Fruit fly (Drosophila melanogaster) whole organism, embryonic: Measurements from ENCODE around the gene CG5937.

Experiments
- B-H2 ChIP-seq: fragments of 200-800 bp; sonication (Bioruptor generic); optimal IDR thresholded peaks from 2 replicates; lab custom pipeline; 2018; ENCODE audit warnings: missing biosample characterization, mild to moderate bottlenecking, missing genetic modification characterization
- Bteb2 ChIP-seq: fragments of 200-800 bp; sonication (Bioruptor generic); optimal IDR thresholded peaks from 2 replicates; lab custom pipeline; 2016; ENCODE audit warnings: missing biosample characterization, missing genetic modification characterization
- CG10147 ChIP-seq: fragments of 200-800 bp; sonication (Bioruptor generic); optimal IDR thresholded peaks from 2 replicates; lab custom pipeline; 2019; ENCODE audit warnings: missing biosample characterization, mild to moderate bottlenecking, missing genetic modification characterization, moderate library complexity
- CG10565 ChIP-seq: fragments of 200-800 bp; sonication (Bioruptor generic); optimal IDR thresholded peaks from 3 replicates; lab custom pipeline; 2016; ENCODE audit warnings: missing biosample characterization, mild to moderate bottlenecking, missing genetic modification characterization
- CG11696 ChIP-seq: fragments of 200-800 bp; sonication (Bioruptor generic); IDR thresholded peaks from 2 replicates; pipeline ENCODE4 v1.3.6; 2022; ENCODE audit warnings: missing biosample characterization, missing genetic modification characterization
- CG13123 ChIP-seq: fragments of 200-800 bp; sonication (Bioruptor generic); optimal IDR thresholded peaks from 2 replicates; lab custom pipeline; 2016; ENCODE audit warnings: missing biosample characterization, missing genetic modification characterization
- CG13894 ChIP-seq: fragments of 200-800 bp; sonication (Bioruptor generic); optimal IDR thresholded peaks from 3 replicates; lab custom pipeline; 2018; ENCODE audit warnings: missing biosample characterization, mild to moderate bottlenecking, missing genetic modification characterization, moderate library complexity
- CG14441 ChIP-seq: fragments of 200-800 bp; sonication (Bioruptor generic); IDR thresholded peaks from 2 replicates; pipeline ENCODE4 v1.3.6; 2022; ENCODE audit warnings: missing biosample characterization, missing genetic modification characterization
- CG18011 ChIP-seq: fragments of 200-800 bp; sonication (Bioruptor generic); optimal IDR thresholded peaks from 2 replicates; lab custom pipeline; 2017; ENCODE audit warnings: missing biosample characterization, missing genetic modification characterization, mild to moderate bottlenecking, moderate library complexity, missing genotype
- CG2712 ChIP-seq: fragments of 200-800 bp; optimal IDR thresholded peaks from 3 replicates; lab custom pipeline; 2019; ENCODE audit warnings: missing biosample characterization, mild to moderate bottlenecking, missing genetic modification characterization, moderate library complexity
- CG31388 ChIP-seq: fragments of 200-800 bp; sonication (Bioruptor generic); optimal IDR thresholded peaks from 2 replicates; lab custom pipeline; 2016; ENCODE audit warnings: missing biosample characterization, missing genetic modification characterization
- CG3281 ChIP-seq: fragments of 200-800 bp; sonication (Bioruptor generic); optimal IDR thresholded peaks from 3 replicates; lab custom pipeline; 2017; ENCODE audit warnings: missing biosample characterization, mild to moderate bottlenecking, missing genetic modification characterization
- CG33213 ChIP-seq: fragments of 200-800 bp; sonication (Bioruptor generic); optimal IDR thresholded peaks from 3 replicates; lab custom pipeline; 2016; ENCODE audit warnings: missing biosample characterization, missing genetic modification characterization
- CG3407 ChIP-seq: fragments of 200-800 bp; sonication (Bioruptor generic); optimal IDR thresholded peaks from 2 replicates; lab custom pipeline; 2018; ENCODE audit warnings: missing biosample characterization, mild to moderate bottlenecking, missing genetic modification characterization
- CG4404 ChIP-seq: fragments of 200-800 bp; sonication (Bioruptor generic); IDR thresholded peaks from 2 replicates; pipeline ENCODE4 v1.3.6; 2022; ENCODE audit warnings: missing biosample characterization, missing genetic modification characterization
- CG4707 ChIP-seq: fragments of 200-800 bp; sonication (Bioruptor generic); optimal IDR thresholded peaks from 2 replicates; lab custom pipeline; 2018; ENCODE audit warnings: missing biosample characterization, mild to moderate bottlenecking, missing genetic modification characterization, moderate library complexity
- CG6175 ChIP-seq: fragments of 200-800 bp; sonication (Bioruptor generic); IDR thresholded peaks from 3 replicates; pipeline ENCODE4 v1.3.6; 2022; ENCODE audit warnings: missing biosample characterization, missing genetic modification characterization
- CG6254 ChIP-seq: fragments of 200-800 bp; sonication (Bioruptor generic); optimal IDR thresholded peaks from 3 replicates; lab custom pipeline; 2017; ENCODE audit warnings: mild to moderate bottlenecking, missing biosample characterization, missing genetic modification reagents, missing genetic modification characterization
- CG7556 ChIP-seq: fragments of 200-800 bp; sonication (Bioruptor generic); optimal IDR thresholded peaks from 2 replicates; lab custom pipeline; 2017; ENCODE audit warnings: missing biosample characterization, mild to moderate bottlenecking, missing genetic modification characterization
- CG9437 ChIP-seq: fragments of 200-800 bp; sonication (Bioruptor generic); optimal IDR thresholded peaks from 2 replicates; lab custom pipeline; 2018; ENCODE audit warnings: missing biosample characterization, mild to moderate bottlenecking, missing genetic modification characterization
- Camta ChIP-seq: fragments of 200-800 bp; sonication (Bioruptor generic); optimal IDR thresholded peaks from 2 replicates; lab custom pipeline; 2016; ENCODE audit warnings: missing biosample characterization, missing genetic modification characterization
- Chrac-16 ChIP-seq: fragments of 200-800 bp; sonication (Bioruptor generic); optimal IDR thresholded peaks from 3 replicates; lab custom pipeline; 2016; ENCODE audit warnings: missing biosample characterization, missing genetic modification characterization
- Dip2 ChIP-seq: fragments of 200-800 bp; sonication (Bioruptor generic); IDR thresholded peaks from 2 replicates; pipeline ENCODE4 v1.3.6; 2022; ENCODE audit warnings: missing biosample characterization, missing genetic modification characterization
- Doc3 ChIP-seq: fragments of 200-800 bp; sonication (Bioruptor generic); IDR thresholded peaks from 3 replicates; pipeline ENCODE4 v1.3.6; 2022; ENCODE audit warnings: missing biosample characterization, missing genetic modification characterization; ENCODE audit not compliant: partially characterized antibody
- ERR ChIP-seq: fragments of 200-800 bp; sonication (Bioruptor generic); optimal IDR thresholded peaks from 2 replicates; lab custom pipeline; 2016; ENCODE audit warnings: missing biosample characterization, missing genetic modification characterization
- MESR4 ChIP-seq: fragments of 200-800 bp; sonication (Bioruptor generic); optimal IDR thresholded peaks from 2 replicates; lab custom pipeline; 2018; ENCODE audit warnings: missing biosample characterization, mild to moderate bottlenecking, missing genetic modification characterization, moderate library complexity
- Mrtf ChIP-seq: fragments of 200-800 bp; sonication (Bioruptor generic); IDR thresholded peaks from 3 replicates; pipeline ENCODE4 v1.3.6; 2022; ENCODE audit warnings: missing biosample characterization, missing genetic modification characterization
- Nf-YA ChIP-seq: fragments of 200-800 bp; sonication (Bioruptor generic); IDR thresholded peaks from 2 replicates; pipeline ENCODE4 v1.3.6; 2022; ENCODE audit warnings: missing biosample characterization, missing genetic modification characterization
- Optix ChIP-seq: fragments of 200-800 bp; sonication (Bioruptor generic); IDR thresholded peaks from 3 replicates; pipeline ENCODE4 v1.3.6; 2022; ENCODE audit warnings: missing biosample characterization, missing genetic modification characterization
- bbx ChIP-seq: fragments of 200-800 bp; sonication (Bioruptor generic); IDR thresholded peaks from 2 replicates; pipeline ENCODE4 v1.3.6; 2022; ENCODE audit warnings: missing biosample characterization, missing genetic modification characterization; ENCODE audit not compliant: partially characterized antibody
- bowl ChIP-seq: fragments of 200-800 bp; sonication (Bioruptor generic); IDR thresholded peaks from 2 replicates; pipeline ENCODE4 v1.3.6; 2022; ENCODE audit warnings: missing biosample characterization, missing genetic modification characterization
- caup ChIP-seq: fragments of 200-800 bp; sonication (Bioruptor generic); optimal IDR thresholded peaks from 3 replicates; lab custom pipeline; 2017; ENCODE audit warnings: missing biosample characterization, mild to moderate bottlenecking, missing genetic modification characterization, moderate library complexity; ENCODE audit not compliant: severe bottlenecking
- dati ChIP-seq: fragments of 200-800 bp; sonication (Bioruptor generic); IDR thresholded peaks from 2 replicates; pipeline ENCODE4 v1.3.6; 2022; ENCODE audit warnings: missing biosample characterization, missing genetic modification characterization
- fd96Cb ChIP-seq: fragments of 200-800 bp; sonication (Bioruptor generic); optimal IDR thresholded peaks from 2 replicates; lab custom pipeline; 2018; ENCODE audit warnings: missing biosample characterization, mild to moderate bottlenecking, missing genetic modification characterization, moderate library complexity
- gsb ChIP-seq: fragments of 200-800 bp; sonication (Bioruptor generic); IDR thresholded peaks from 2 replicates; pipeline ENCODE4 v1.3.6; 2022; ENCODE audit warnings: missing biosample characterization, missing genetic modification characterization
- hbn ChIP-seq: fragments of 200-800 bp; sonication (Bioruptor generic); IDR thresholded peaks from 2 replicates; pipeline ENCODE4 v1.3.6; 2022; ENCODE audit warnings: missing biosample characterization, missing genetic modification characterization; ENCODE audit not compliant: partially characterized antibody
- jing ChIP-seq: fragments of 200-800 bp; sonication (Bioruptor generic); optimal IDR thresholded peaks from 2 replicates; lab custom pipeline; 2018; ENCODE audit warnings: missing biosample characterization, mild to moderate bottlenecking, missing genetic modification characterization
- kni ChIP-seq: fragments of 200-800 bp; sonication (Bioruptor generic); optimal IDR thresholded peaks from 3 replicates; lab custom pipeline; 2017; ENCODE audit warnings: mild to moderate bottlenecking, missing biosample characterization, missing genetic modification reagents, missing genetic modification characterization
- luna ChIP-seq: fragments of 200-800 bp; sonication (Bioruptor generic); optimal IDR thresholded peaks from 2 replicates; lab custom pipeline; 2016; ENCODE audit warnings: missing biosample characterization, missing genetic modification characterization
- mam ChIP-seq: fragments of 200-800 bp; sonication (Bioruptor generic); optimal IDR thresholded peaks from 3 replicates; lab custom pipeline; 2016; ENCODE audit warnings: missing biosample characterization, missing genetic modification characterization
- odd ChIP-seq: fragments of 200-800 bp; sonication (Bioruptor generic); optimal IDR thresholded peaks from 2 replicates; lab custom pipeline; 2017; ENCODE audit warnings: missing biosample characterization, mild to moderate bottlenecking, missing genetic modification characterization
- p53 ChIP-seq: fragments of 200-800 bp; sonication (Bioruptor generic); optimal IDR thresholded peaks from 2 replicates; lab custom pipeline; 2016; ENCODE audit warnings: missing biosample characterization, missing genetic modification characterization
- pita ChIP-seq: fragments of 200-800 bp; sonication (Bioruptor generic); optimal IDR thresholded peaks from 2 replicates; lab custom pipeline; 2017; ENCODE audit warnings: missing biosample characterization, mild to moderate bottlenecking, missing genetic modification characterization
- prd ChIP-seq, 3 experiments: fragments of >200 bp in 2 of 3; fragments of 200-800 bp in 1 of 3; sonication (Bioruptor generic) in 1 of 3; optimal IDR thresholded peaks in 2 of 3; IDR thresholded peaks in 1 of 3; 2 replicates in 2 of 3; 3 replicates in 1 of 3; pipeline versions ENCODE4 v1.3.6 to Lab custom; 2017 to 2022; ENCODE audit warnings: missing biosample characterization in 1 of 3, missing genetic modification characterization in 1 of 3
- sna ChIP-seq: fragments of 200-800 bp; sonication (Bioruptor generic); IDR thresholded peaks from 2 replicates; pipeline ENCODE4 v1.3.6; 2022; ENCODE audit warnings: missing biosample characterization, missing genetic modification characterization; ENCODE audit not compliant: partially characterized antibody
- toy ChIP-seq: fragments of 200-800 bp; sonication (Bioruptor generic); IDR thresholded peaks from 2 replicates; pipeline ENCODE4 v1.3.6; 2022; ENCODE audit warnings: missing biosample characterization, missing genetic modification characterization
- tup ChIP-seq: fragments of 200-800 bp; sonication (Bioruptor generic); optimal IDR thresholded peaks from 2 replicates; lab custom pipeline; 2016; ENCODE audit warnings: missing biosample characterization, mild to moderate bottlenecking, missing genetic modification characterization, moderate library complexity
- wor ChIP-seq: fragments of 200-800 bp; sonication (Bioruptor generic); IDR thresholded peaks from 2 replicates; pipeline ENCODE4 v1.3.6; 2022; ENCODE audit warnings: missing biosample characterization, missing genetic modification characterization
- z ChIP-seq: fragments of 200-800 bp; sonication (Bioruptor generic); IDR thresholded peaks from 3 replicates; pipeline ENCODE4 v1.3.6; 2022; ENCODE audit warnings: missing biosample characterization, missing genetic modification characterization
- zfh1 ChIP-seq: fragments of 200-800 bp; sonication (Bioruptor generic); IDR thresholded peaks from 3 replicates; pipeline ENCODE4 v1.3.6; 2022; ENCODE audit warnings: missing biosample characterization, missing genetic modification characterization

Gene CG5937

dm6 chrX:6031692-6032091 is 8.1 kb upstream of the CG5937 start (continued):
- no peak for TF ChIP-seq sna (GFP tag; lab: Robert Waterston, UW)
- TF ChIP-seq caup (GFP tag; lab: Kevin White, UChicago): peak; percentile 75
- peak; percentile 15 for TF ChIP-seq CG13894 (tag; lab: Kevin White, UChicago)
- no peak for TF ChIP-seq MESR4 (GFP tag; lab: Kevin White, UChicago)
- peak; percentile 85 for TF ChIP-seq zfh1 (GFP tag; lab: Robert Waterston, UW)
- TF ChIP-seq CG7556 (GFP tag; lab: Kevin White, UChicago): peak; percentile 86
- TF ChIP-seq bowl (GFP tag; lab: Robert Waterston, UW): no peak
- peak; percentile 73 for TF ChIP-seq CG6254 (GFP tag; lab: Kevin White, UChicago)
- TF ChIP-seq CG11696 (GFP tag; lab: Robert Waterston, UW): 0 out of 2 replicates have a peak, but pooled peaks have one; percentile 38
- peak; percentile 7 for TF ChIP-seq CG13123
- peak; percentile 36 for TF ChIP-seq CG4707
- TF ChIP-seq CG3281 (GFP tag; lab: Kevin White, UChicago): peak; percentile 60
- peak; percentile 23 for TF ChIP-seq kni
- TF ChIP-seq ERR: peak; percentile 51
- TF ChIP-seq gsb (GFP tag; lab: Robert Waterston, UW): no peak
- peak; percentile 21 for TF ChIP-seq p53 (GFP tag; lab: Kevin White, UChicago)
- peak; percentile 77 for TF ChIP-seq Chrac-16
- no peak for TF ChIP-seq CG6175
- peak; percentile 51 for TF ChIP-seq Bteb2 (GFP tag; lab: Kevin White, UChicago)
- peak; percentile 25 for TF ChIP-seq CG31388 (GFP tag; lab: Kevin White, UChicago)
- TF ChIP-seq tup (GFP tag; lab: Kevin White, UChicago): no peak
- TF ChIP-seq CG10565 (GFP tag; lab: Kevin White, UChicago): no peak
- TF ChIP-seq z (GFP tag; lab: Robert Waterston, UW): no peak; the same call in 2 of the 3 replicates
- TF ChIP-seq jing (GFP tag; lab: Kevin White, UChicago): peak; percentile 72
- peak; percentile 46 for TF ChIP-seq CG10147 (GFP tag; lab: Kevin White, UChicago)
- TF ChIP-seq CG33213: peak; percentile 53
- TF ChIP-seq Mrtf: peak; percentile 67; the same call in 2 of the 3 replicates
- TF ChIP-seq pita: no peak
- peak; percentile 74 for TF ChIP-seq Camta (GFP tag; lab: Kevin White, UChicago)
- TF ChIP-seq CG18011 (GFP tag; lab: Kevin White, UChicago): no peak
- TF ChIP-seq Dip2 (GFP tag; lab: Robert Waterston, UW): no peak
- TF ChIP-seq B-H2: peak; percentile 43
- TF ChIP-seq dati: peak; percentile 60; the same call in 1 of the 2 replicates
- TF ChIP-seq luna: no peak
- TF ChIP-seq prd (optimal IDR thresholded peaks at IDR 0.05; lab: Kevin White, UChicago): no peak
- TF ChIP-seq prd (GFP tag; IDR thresholded peaks at IDR 0.05; lab: Robert Waterston, UW): peak; percentile 89
- TF ChIP-seq Optix (GFP tag; lab: Robert Waterston, UW): peak; percentile 73
- TF ChIP-seq toy (GFP tag; lab: Robert Waterston, UW): no peak
- TF ChIP-seq CG14441 (GFP tag; lab: Robert Waterston, UW): peak; percentile 72
- no peak for TF ChIP-seq hbn (GFP tag; lab: Robert Waterston, UW)
- peak; percentile 40 for TF ChIP-seq CG9437 (GFP tag; lab: Kevin White, UChicago)
- peak; percentile 75 for TF ChIP-seq mam (GFP tag; lab: Kevin White, UChicago)
- TF ChIP-seq bbx (GFP tag; lab: Robert Waterston, UW): no peak
- TF ChIP-seq CG3407 (GFP tag; lab: Kevin White, UChicago): peak; percentile 63
- peak; percentile 82 for TF ChIP-seq CG2712 (tag; lab: Kevin White, UChicago)
- TF ChIP-seq Nf-YA (GFP tag; lab: Robert Waterston, UW): peak; percentile 43; the same call in 1 of the 2 replicates
- TF ChIP-seq Doc3 (GFP tag; lab: Robert Waterston, UW): no peak
- TF ChIP-seq odd: peak; percentile 79
- peak; percentile 75 for TF ChIP-seq fd96Cb (tag; lab: Kevin White, UChicago)
- peak; percentile 56 for TF ChIP-seq wor
- peak; percentile 80 for TF ChIP-seq CG4404 (GFP tag; lab: Robert Waterston, UW)
